Worm (Caenorhabditis elegans): Measurements from ENCODE around the gene zyg-12.

The zyg-12 gene

DNA sequence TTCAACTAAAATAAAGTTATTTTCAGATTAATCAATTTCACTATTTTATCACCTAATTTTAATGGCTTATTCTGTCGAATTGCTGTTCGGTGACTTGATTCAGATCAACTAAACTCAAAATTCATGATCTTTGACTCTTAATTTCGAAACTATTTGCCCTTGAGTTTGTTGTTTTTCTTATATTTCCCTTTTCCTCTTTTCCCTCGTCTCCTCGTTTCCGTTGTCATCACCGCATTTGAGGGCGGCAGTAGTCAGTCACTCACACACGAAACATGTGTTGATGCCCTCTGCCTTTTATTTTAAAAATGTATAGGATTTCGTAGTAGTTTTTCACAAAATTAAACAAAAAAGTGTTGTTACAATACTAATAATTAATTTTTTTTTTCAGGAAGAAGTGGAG, 45.2 kb downstream of the zyg-12 start, which contains the start of gene rnh-1.0:
TSS of gene rnh-1.0 (plus strand) at position 389 of the 400 bp plus-strand sequence.
- peak; percentile 35 for TF ChIP-seq C34F6.9 (tag; optimal IDR thresholded peaks at IDR 0.05)
- TF ChIP-seq nhr-129 (tag; optimal IDR thresholded peaks at IDR 0.05), result peak; percentile 31
- TF ChIP-seq ztf-4 (tag; optimal IDR thresholded peaks at IDR 0.05), result no peak

DNA sequence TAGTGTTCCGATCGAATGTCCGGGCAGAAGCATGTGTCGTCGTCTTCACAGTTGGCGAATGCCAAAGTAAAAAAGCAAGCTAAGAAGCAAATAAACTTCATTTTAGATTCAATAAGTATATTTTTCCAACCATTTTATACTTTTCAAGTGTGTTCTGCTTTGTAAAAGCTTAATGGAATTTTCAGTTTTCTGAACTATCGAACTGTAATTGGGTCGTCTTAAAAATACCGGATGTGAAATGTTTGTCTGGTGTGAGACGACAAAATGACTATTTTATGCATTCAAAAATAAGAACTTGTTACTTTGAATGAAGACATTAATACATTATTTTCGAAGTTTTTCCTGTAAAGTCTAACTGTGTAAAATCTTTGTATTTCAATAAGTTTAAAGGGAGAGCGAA, 49.0 kb downstream of the zyg-12 start, which contains the start of gene F59A6.11:
TSS of gene F59A6.11 (minus strand) at position 101 of the 400 bp plus-strand sequence.
- TF ChIP-seq elt-1 (tag; optimal IDR thresholded peaks at IDR 0.05), result no peak
- no peak for TF ChIP-seq nhr-25 (tag; optimal IDR thresholded peaks at IDR 0.05)
- no peak for TF ChIP-seq ama-1 (optimal IDR thresholded peaks at IDR 0.05)
- TF ChIP-seq nhr-11 (tag; optimal IDR thresholded peaks at IDR 0.05), result no peak
- no peak for TF ChIP-seq ztf-1 (GFP tag; conservative IDR thresholded peaks at IDR 0.05)
- no peak for TF ChIP-seq ceh-82 (tag; optimal IDR thresholded peaks at IDR 0.05)
- no peak for TF ChIP-seq fos-1 (tag; optimal IDR thresholded peaks at IDR 0.05)
- TF ChIP-seq mab-5 (tag; optimal IDR thresholded peaks at IDR 0.05), result no peak

DNA sequence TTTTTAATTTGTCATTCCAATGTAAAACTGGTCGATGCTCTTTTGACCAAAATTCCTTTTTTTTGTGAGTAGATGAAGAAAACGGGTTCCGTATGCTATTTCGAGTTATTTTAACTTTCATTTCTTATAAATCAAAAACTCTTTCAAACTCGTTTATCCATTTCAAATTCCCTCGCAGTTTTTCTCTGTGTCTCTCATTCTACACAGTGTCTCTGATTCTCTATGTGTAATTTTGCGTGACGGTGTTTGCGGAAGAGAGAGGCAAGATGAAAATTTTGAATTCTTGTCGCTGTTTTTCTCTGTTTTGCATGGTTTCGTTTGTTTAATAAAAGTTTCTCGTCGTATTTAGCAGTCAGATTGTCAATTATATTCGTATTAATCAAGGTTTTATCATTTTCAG, 49.4 kb downstream of the zyg-12 start, which contains the start of gene citk-2:
TSS of gene citk-2 (plus strand) at position 399 of the 400 bp plus-strand sequence.
- TF ChIP-seq Y55F3AM.14 (GFP tag; optimal IDR thresholded peaks at IDR 0.05) (no peak), egl-27 (tag; optimal IDR thresholded peaks at IDR 0.05) (peak; percentile 70), mab-5 (tag; optimal IDR thresholded peaks at IDR 0.05) (peak; percentile 87), unc-55 (GFP tag; optimal IDR thresholded peaks at IDR 0.05) (peak; percentile 96), skn-1 (tag; optimal IDR thresholded peaks at IDR 0.05) (no peak), ceh-16 (tag; optimal IDR thresholded peaks at IDR 0.05) (no peak), R02D3.7 (tag; optimal IDR thresholded peaks at IDR 0.05) (peak; percentile 56), nhr-6 (tag; optimal IDR thresholded peaks at IDR 0.05) (peak; percentile 90), sem-4 (tag; optimal IDR thresholded peaks at IDR 0.05) (no peak), ztf-11 (tag; optimal IDR thresholded peaks at IDR 0.05) (no peak), nhr-23 (tag; optimal IDR thresholded peaks at IDR 0.05) (no peak), elt-3 (tag; optimal IDR thresholded peaks at IDR 0.05) (no peak), ceh-82 (tag; optimal IDR thresholded peaks at IDR 0.05) (peak; percentile 46), ZK546.5 (tag; optimal IDR thresholded peaks at IDR 0.05) (peak; percentile 39), nhr-10 (tag; optimal IDR thresholded peaks at IDR 0.05) (peak; percentile 21), aly-2 (tag; optimal IDR thresholded peaks at IDR 0.05) (no peak), nhr-77 (tag; optimal IDR thresholded peaks at IDR 0.05) (peak; percentile 47), crh-2 (tag; optimal IDR thresholded peaks at IDR 0.05) (peak; percentile 96), lsy-2 (tag; optimal IDR thresholded peaks at IDR 0.05) (peak; percentile 89 to 95), unc-62 (GFP tag; optimal IDR thresholded peaks at IDR 0.05) (no peak), ztf-1 (GFP tag; conservative IDR thresholded peaks at IDR 0.05) (no peak), nhr-237 (tag; optimal IDR thresholded peaks at IDR 0.05) (no peak), gmeb-1 (tag; optimal IDR thresholded peaks at IDR 0.05) (peak; percentile 100), sma-9 (GFP tag; optimal IDR thresholded peaks at IDR 0.05) (peak; percentile 94), sma-9 (tag; optimal IDR thresholded peaks at IDR 0.05) (no peak), sma-3 (GFP tag; optimal IDR thresholded peaks at IDR 0.05) (peak; percentile 90), zag-1 (tag; optimal IDR thresholded peaks at IDR 0.05) (peak; percentile 52), blmp-1 (tag; optimal IDR thresholded peaks at IDR 0.05; ENCODE audit: insufficient read depth) (no peak), nhr-129 (tag; optimal IDR thresholded peaks at IDR 0.05) (peak; percentile 78), nhr-25 (tag; optimal IDR thresholded peaks at IDR 0.05) (no peak), snpc-4 (tag; optimal IDR thresholded peaks at IDR 0.05) (no peak)

DNA sequence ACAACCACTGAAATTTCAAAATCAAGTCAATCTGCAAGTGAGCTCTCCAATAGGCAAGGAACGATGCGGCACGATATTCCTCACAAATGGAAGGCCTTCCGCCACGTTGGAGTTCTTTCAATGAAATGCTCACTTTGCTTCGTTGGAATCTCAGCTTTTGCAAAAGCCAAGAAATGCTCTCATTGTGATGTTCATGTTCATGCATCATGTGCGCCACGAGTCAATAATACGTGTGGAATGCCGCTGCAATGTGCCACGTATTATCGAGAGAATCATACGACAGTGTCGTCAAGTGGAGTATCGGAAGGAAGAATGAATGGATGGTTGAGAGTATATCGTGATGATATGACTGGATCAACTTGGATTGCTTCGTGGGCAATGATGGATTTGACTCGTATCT, 52.2 kb downstream of the zyg-12 start:
- TF ChIP-seq R02D3.7 (tag; optimal IDR thresholded peaks at IDR 0.05) (no peak), aly-2 (tag; optimal IDR thresholded peaks at IDR 0.05) (no peak)
